Fruit fly (Drosophila melanogaster) whole organism, embryonic: ENCODE results near the gene NdufV3.

Source experiments
- ATbp ChIP-seq: fragments of 200-800 bp; sonication (Bioruptor generic); optimal IDR thresholded peaks from 2 replicates; lab custom pipeline; 2017; ENCODE audit warnings: missing biosample characterization, mild to moderate bottlenecking, missing genetic modification characterization, missing genetic modification reagents
- Atf-2 ChIP-seq: fragments of 200-800 bp; sonication (Bioruptor generic); optimal IDR thresholded peaks from 2 replicates; lab custom pipeline; 2016; ENCODE audit warnings: missing biosample characterization, missing genetic modification characterization
- BEAF-32 ChIP-seq: fragments of 200-800 bp; sonication (Bioruptor generic); optimal IDR thresholded peaks from 3 replicates; lab custom pipeline; 2017; ENCODE audit warnings: missing biosample characterization, missing genetic modification characterization, mild to moderate bottlenecking, moderate library complexity, missing genetic modification reagents
- CG10321 ChIP-seq: fragments of 200-800 bp; sonication (Bioruptor generic); IDR thresholded peaks from 2 replicates; pipeline ENCODE4 v1.3.6; 2022; ENCODE audit warnings: missing biosample characterization, missing genetic modification characterization
- CG10366 ChIP-seq: fragments of 200-800 bp; sonication (Bioruptor generic); IDR thresholded peaks from 2 replicates; pipeline ENCODE4 v1.3.6; 2022; ENCODE audit warnings: missing biosample characterization, missing genetic modification characterization
- CG11723 ChIP-seq: fragments of 200-800 bp; sonication (Bioruptor generic); optimal IDR thresholded peaks from 2 replicates; lab custom pipeline; 2017; ENCODE audit warnings: missing biosample characterization, mild to moderate bottlenecking, missing genetic modification characterization
- CG14050 ChIP-seq: fragments of 200-800 bp; sonication (Bioruptor generic); IDR thresholded peaks from 3 replicates; pipeline ENCODE4 v1.3.6; 2022; ENCODE audit warnings: missing biosample characterization, missing genetic modification characterization
- CG14860 ChIP-seq: fragments of 200-800 bp; sonication (Bioruptor generic); IDR thresholded peaks from 3 replicates; pipeline ENCODE4 v1.3.6; 2022; ENCODE audit warnings: missing biosample characterization, missing genetic modification characterization; ENCODE audit not compliant: partially characterized antibody
- CG14965 ChIP-seq: fragments of 200-800 bp; sonication (Bioruptor generic); optimal IDR thresholded peaks from 2 replicates; lab custom pipeline; 2016; ENCODE audit warnings: missing biosample characterization, missing genetic modification characterization, borderline replicate concordance
- CG15601 ChIP-seq: fragments of 200-800 bp; sonication (Bioruptor generic); optimal IDR thresholded peaks from 3 replicates; lab custom pipeline; 2019; ENCODE audit warnings: missing biosample characterization, mild to moderate bottlenecking, missing genetic modification characterization, moderate library complexity
- CG16813 ChIP-seq: fragments of 200-800 bp; sonication (Bioruptor generic); IDR thresholded peaks from 3 replicates; pipeline ENCODE4 v1.3.6; 2022; ENCODE audit warnings: missing biosample characterization, missing genetic modification characterization; ENCODE audit not compliant: partially characterized antibody
- CG17802 ChIP-seq: fragments of 200-800 bp; sonication (Bioruptor generic); optimal IDR thresholded peaks from 2 replicates; lab custom pipeline; 2018; ENCODE audit warnings: missing biosample characterization, mild to moderate bottlenecking, missing genetic modification characterization, moderate library complexity
- CG2202 ChIP-seq: fragments of 200-800 bp; sonication (Bioruptor generic); optimal IDR thresholded peaks from 2 replicates; lab custom pipeline; 2018; ENCODE audit warnings: missing biosample characterization, mild to moderate bottlenecking, missing genetic modification characterization
- CG33557 ChIP-seq: fragments of 200-800 bp; sonication (Bioruptor generic); optimal IDR thresholded peaks from 2 replicates; lab custom pipeline; 2019; ENCODE audit warnings: missing biosample characterization, mild to moderate bottlenecking, missing genetic modification characterization, moderate library complexity
- CG4328 ChIP-seq: fragments of 200-800 bp; sonication (Bioruptor generic); optimal IDR thresholded peaks from 3 replicates; lab custom pipeline; 2017; ENCODE audit warnings: missing biosample characterization, missing genetic modification reagents, missing genetic modification characterization
- CG5180 ChIP-seq: fragments of 200-800 bp; sonication (Bioruptor generic); optimal IDR thresholded peaks from 3 replicates; lab custom pipeline; 2017; ENCODE audit warnings: missing biosample characterization, missing genetic modification characterization, mild to moderate bottlenecking, moderate library complexity, missing genetic modification reagents
- CG5245 ChIP-seq: fragments of 200-800 bp; sonication (Bioruptor generic); optimal IDR thresholded peaks from 3 replicates; lab custom pipeline; 2016; ENCODE audit warnings: missing biosample characterization, missing genetic modification characterization
- CG6175 ChIP-seq: fragments of 200-800 bp; sonication (Bioruptor generic); IDR thresholded peaks from 3 replicates; pipeline ENCODE4 v1.3.6; 2022; ENCODE audit warnings: missing biosample characterization, missing genetic modification characterization
- CG6791 ChIP-seq: fragments of 200-800 bp; sonication (Bioruptor generic); IDR thresholded peaks from 3 replicates; pipeline ENCODE4 v1.3.6; 2022; ENCODE audit warnings: missing biosample characterization, missing genetic modification characterization; ENCODE audit not compliant: partially characterized antibody
- CG9932 ChIP-seq: fragments of 200-800 bp; sonication (Bioruptor generic); IDR thresholded peaks from 2 replicates; pipeline ENCODE4 v1.3.6; 2022; ENCODE audit warnings: missing biosample characterization, missing genetic modification characterization
- Dfd ChIP-seq, 2 experiments: fragments of >200 bp; optimal IDR thresholded peaks; 2 replicates each; lab custom pipeline; 2017; ENCODE audit warnings: missing biosample characterization in 2 of 2, missing genetic modification characterization in 2 of 2
- Elba2 ChIP-seq: fragments of 200-800 bp; sonication (Bioruptor generic); optimal IDR thresholded peaks from 3 replicates; lab custom pipeline; 2016; ENCODE audit warnings: missing biosample characterization, missing genetic modification characterization
- Fer1 ChIP-seq: fragments of 200-800 bp; sonication (Bioruptor generic); optimal IDR thresholded peaks from 2 replicates; lab custom pipeline; 2017; ENCODE audit warnings: missing biosample characterization, mild to moderate bottlenecking, missing genetic modification characterization
- Gug ChIP-seq: fragments of 200-800 bp; sonication (Bioruptor generic); IDR thresholded peaks from 4 replicates; pipeline ENCODE4 v1.3.6; 2022; ENCODE audit warnings: missing biosample characterization, missing genetic modification characterization
- H15 ChIP-seq: fragments of 200-800 bp; sonication (Bioruptor generic); IDR thresholded peaks from 3 replicates; pipeline ENCODE4 v1.3.6; 2022; ENCODE audit warnings: missing biosample characterization, missing genetic modification characterization
- H2.0 ChIP-seq: fragments of 200-800 bp; sonication (Bioruptor generic); IDR thresholded peaks from 2 replicates; pipeline ENCODE4 v1.3.6; 2022; ENCODE audit warnings: missing biosample characterization, missing genetic modification characterization
- Jarid2 ChIP-seq: fragments of 200-800 bp; sonication (Bioruptor generic); optimal IDR thresholded peaks from 3 replicates; lab custom pipeline; 2017; ENCODE audit warnings: mild to moderate bottlenecking, missing biosample characterization, missing genetic modification reagents, missing genetic modification characterization
- Side ChIP-seq: fragments of 200-800 bp; sonication (Bioruptor generic); optimal IDR thresholded peaks from 2 replicates; lab custom pipeline; 2016; ENCODE audit warnings: missing biosample characterization, missing genetic modification characterization
- Sry-β ChIP-seq: fragments of 200-800 bp; sonication (Bioruptor generic); optimal IDR thresholded peaks from 2 replicates; lab custom pipeline; 2018; ENCODE audit warnings: missing biosample characterization, mild to moderate bottlenecking, missing genetic modification characterization, moderate library complexity
- Taf1 ChIP-seq: fragments of 200-800 bp; sonication (Bioruptor generic); IDR thresholded peaks from 2 replicates; pipeline ENCODE4 v1.3.6; 2022; ENCODE audit warnings: missing biosample characterization, missing genetic modification characterization
- caup ChIP-seq: fragments of 200-800 bp; sonication (Bioruptor generic); optimal IDR thresholded peaks from 3 replicates; lab custom pipeline; 2017; ENCODE audit warnings: missing biosample characterization, mild to moderate bottlenecking, missing genetic modification characterization, moderate library complexity; ENCODE audit not compliant: severe bottlenecking
- crp ChIP-seq, 2 experiments: fragments of 200-800 bp; sonication (Bioruptor generic); optimal IDR thresholded peaks; 2 replicates in 1 of 2; 3 replicates in 1 of 2; lab custom pipeline; 2017; ENCODE audit warnings: missing biosample characterization in 2 of 2, missing genetic modification characterization in 2 of 2, mild to moderate bottlenecking in 1 of 2, moderate library complexity in 1 of 2
- grn ChIP-seq: fragments of 200-800 bp; sonication (Bioruptor generic); optimal IDR thresholded peaks from 3 replicates; lab custom pipeline; 2017; ENCODE audit warnings: missing biosample characterization, missing genetic modification characterization
- hb ChIP-seq: fragments of 200-800 bp; sonication (Bioruptor generic); IDR thresholded peaks from 3 replicates; pipeline ENCODE4 v1.3.6; 2022; ENCODE audit warnings: missing biosample characterization, missing genetic modification characterization; ENCODE audit not compliant: partially characterized antibody
- inv ChIP-seq: fragments of 200-800 bp; sonication (Bioruptor generic); IDR thresholded peaks from 2 replicates; pipeline ENCODE4 v1.3.6; 2022; ENCODE audit warnings: missing biosample characterization, missing genetic modification characterization; ENCODE audit not compliant: partially characterized antibody
- jumu ChIP-seq: fragments of 200-800 bp; sonication (Bioruptor generic); optimal IDR thresholded peaks from 3 replicates; lab custom pipeline; 2016; ENCODE audit warnings: missing biosample characterization, missing genetic modification characterization
- knrl ChIP-seq: fragments of 200-800 bp; sonication (Bioruptor generic); IDR thresholded peaks from 3 replicates; pipeline ENCODE4 v1.3.6; 2022; ENCODE audit warnings: missing biosample characterization, missing genetic modification characterization; ENCODE audit not compliant: partially characterized antibody
- lab ChIP-seq: fragments of 200-800 bp; sonication (Bioruptor generic); optimal IDR thresholded peaks from 3 replicates; lab custom pipeline; 2017; ENCODE audit warnings: missing biosample characterization, missing genetic modification characterization, mild to moderate bottlenecking, moderate library complexity, missing genetic modification reagents
- mirr ChIP-seq: fragments of 200-800 bp; sonication (Bioruptor generic); optimal IDR thresholded peaks from 3 replicates; lab custom pipeline; 2018; ENCODE audit warnings: missing biosample characterization, mild to moderate bottlenecking, missing genetic modification characterization
- nau ChIP-seq: fragments of 200-800 bp; sonication (Bioruptor generic); optimal IDR thresholded peaks from 3 replicates; lab custom pipeline; 2017; ENCODE audit warnings: missing biosample characterization, mild to moderate bottlenecking, missing genetic modification characterization, missing genetic modification reagents
- nmo ChIP-seq: fragments of 200-800 bp; sonication (Bioruptor generic); optimal IDR thresholded peaks from 2 replicates; lab custom pipeline; 2018; ENCODE audit warnings: missing biosample characterization, mild to moderate bottlenecking, missing genetic modification characterization, moderate library complexity
- odd ChIP-seq: fragments of 200-800 bp; sonication (Bioruptor generic); optimal IDR thresholded peaks from 2 replicates; lab custom pipeline; 2017; ENCODE audit warnings: missing biosample characterization, mild to moderate bottlenecking, missing genetic modification characterization
- pan ChIP-seq, 4 experiments: fragments of >200 bp in 3 of 4; fragments of 200-800 bp in 1 of 4; sonication (Bioruptor generic) in 1 of 4; optimal IDR thresholded peaks in 3 of 4; IDR thresholded peaks in 1 of 4; 2 replicates each; pipeline versions ENCODE4 v1.3.6 to Lab custom; 2017 to 2022; ENCODE audit warnings: missing biosample characterization in 2 of 4, missing genetic modification characterization in 2 of 4, mixed read lengths in 1 of 4
- repo ChIP-seq: fragments of 200-800 bp; sonication (Bioruptor generic); optimal IDR thresholded peaks from 2 replicates; lab custom pipeline; 2016; ENCODE audit warnings: missing biosample characterization, missing genetic modification characterization
- trh ChIP-seq: fragments of 200-800 bp; sonication (Bioruptor generic); optimal IDR thresholded peaks from 2 replicates; lab custom pipeline; 2016; ENCODE audit warnings: missing biosample characterization, missing genetic modification characterization
- twi ChIP-seq: fragments of 200-800 bp; optimal IDR thresholded peaks from 2 replicates; lab custom pipeline; 2019; ENCODE audit warnings: missing biosample characterization, mild to moderate bottlenecking, missing genetic modification characterization, moderate library complexity
- z ChIP-seq: fragments of 200-800 bp; sonication (Bioruptor generic); IDR thresholded peaks from 3 replicates; pipeline ENCODE4 v1.3.6; 2022; ENCODE audit warnings: missing biosample characterization, missing genetic modification characterization

NdufV3 gene

DNA sequence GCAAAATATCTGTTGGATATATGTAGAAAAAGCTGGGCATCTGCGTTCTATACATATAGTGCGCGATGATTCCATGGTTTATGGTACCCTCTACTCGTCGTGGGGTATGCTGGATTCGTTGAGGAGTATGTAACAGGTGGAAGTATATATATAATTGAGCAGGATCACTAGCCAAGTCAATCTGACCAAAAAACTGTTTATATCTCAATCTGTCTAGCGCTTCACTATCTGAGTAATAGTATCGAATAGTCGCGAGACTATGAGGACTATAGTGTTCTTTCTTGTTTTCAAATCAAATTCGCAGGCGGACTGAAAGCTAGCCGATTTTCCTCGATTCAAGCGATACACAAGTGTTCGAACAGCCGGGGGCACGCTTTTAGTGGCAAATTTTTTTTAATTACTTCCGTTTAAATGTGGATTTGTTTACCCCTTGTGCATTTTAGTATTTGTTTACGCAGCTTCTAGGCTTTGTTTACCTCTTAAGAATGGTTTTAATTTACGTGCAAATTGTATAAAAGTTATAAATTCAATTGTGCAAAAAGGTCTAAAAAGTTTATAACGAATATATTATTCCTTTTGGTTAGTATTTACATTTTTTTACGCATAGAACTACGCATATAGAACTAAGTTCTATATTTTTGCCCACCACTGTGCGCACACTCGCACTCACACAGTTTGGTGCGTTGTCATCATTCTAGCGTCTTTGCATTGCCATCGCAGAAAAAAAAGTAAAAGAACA lies 41.0 kb downstream of the NdufV3 start (continued):
- peak; percentile 19 for TF ChIP-seq trh (GFP tag; lab: Kevin White, UChicago)
- peak; percentile 61 for TF ChIP-seq Side (GFP tag; lab: Kevin White, UChicago)
- TF ChIP-seq CG5245 (GFP tag; lab: Kevin White, UChicago): peak; percentile 67
- peak; percentile 81 for TF ChIP-seq Taf1
- peak; percentile 77 for TF ChIP-seq odd
- TF ChIP-seq CG4328 (GFP tag; lab: Kevin White, UChicago): peak; percentile 48
- no peak for TF ChIP-seq CG14860 (GFP tag; lab: Robert Waterston, UW)
- no peak for TF ChIP-seq CG10321 (GFP tag; lab: Robert Waterston, UW)
- TF ChIP-seq H2.0 (GFP tag; lab: Robert Waterston, UW): peak; percentile 86
- TF ChIP-seq H15: peak; percentile 75; the same call in 2 of the 3 replicates
- TF ChIP-seq hb (GFP tag; lab: Robert Waterston, UW): no peak
- TF ChIP-seq repo (GFP tag; lab: Kevin White, UChicago): peak; percentile 29
- no peak for TF ChIP-seq inv
- peak; percentile 70 for TF ChIP-seq CG5180
- TF ChIP-seq Dfd (GFP tag; optimal IDR thresholded peaks at IDR 0.05; lab: Kevin White, UChicago): no peak
- peak; percentile 84 for TF ChIP-seq CG10366 (GFP tag; lab: Robert Waterston, UW)
- TF ChIP-seq Elba2: no peak
- peak; percentile 69 for TF ChIP-seq Fer1
- peak; percentile 84 for TF ChIP-seq jumu
- peak; percentile 55 for TF ChIP-seq CG15601 (tag; lab: Kevin White, UChicago)
- no peak for TF ChIP-seq CG6791 (GFP tag; lab: Robert Waterston, UW)
- peak; percentile 88 for TF ChIP-seq lab
- TF ChIP-seq pan (optimal IDR thresholded peaks at IDR 0.05; lab: Kevin White, UChicago): peak in 1 of 2 experiments; percentile 10
- TF ChIP-seq pan (GFP tag; optimal IDR thresholded peaks at IDR 0.05 in 1 of 2, IDR thresholded peaks at IDR 0.05 in 1 of 2): peak in 1 of 2 experiments; percentile 86
- peak; percentile 47 for TF ChIP-seq CG17802 (tag; lab: Kevin White, UChicago)
- TF ChIP-seq Gug (GFP tag; lab: Robert Waterston, UW): peak; percentile 79
- no peak for TF ChIP-seq BEAF-32 (GFP tag; lab: Kevin White, UChicago)
- no peak for TF ChIP-seq Sry-β (GFP tag; lab: Kevin White, UChicago)
- no peak for TF ChIP-seq z (GFP tag; lab: Robert Waterston, UW)
- TF ChIP-seq caup (GFP tag; lab: Kevin White, UChicago): peak; percentile 77
- peak; percentile 34 for TF ChIP-seq nau (GFP tag; lab: Kevin White, UChicago)
- no peak for TF ChIP-seq CG2202 (tag; lab: Kevin White, UChicago)
- peak; percentile 24 for TF ChIP-seq Jarid2 (GFP tag; lab: Kevin White, UChicago)
- peak; percentile 2 for TF ChIP-seq CG14965 (GFP tag; lab: Kevin White, UChicago)
- TF ChIP-seq twi (tag; lab: Kevin White, UChicago): peak; percentile 42
- no peak for TF ChIP-seq CG16813 (GFP tag; lab: Robert Waterston, UW)
- peak; percentile 54 for TF ChIP-seq ATbp (GFP tag; lab: Kevin White, UChicago)
- peak; percentile 82 for TF ChIP-seq CG6175
- peak; percentile 18 for TF ChIP-seq mirr (GFP tag; lab: Kevin White, UChicago)
- TF ChIP-seq nmo (GFP tag; lab: Kevin White, UChicago): peak; percentile 83
- TF ChIP-seq CG14050 (GFP tag; lab: Robert Waterston, UW): peak; percentile 75
- TF ChIP-seq crp (GFP tag; optimal IDR thresholded peaks at IDR 0.05; lab: Kevin White, UChicago): peak in 1 of 2 experiments; percentile 27
- no peak for TF ChIP-seq grn (GFP tag; lab: Kevin White, UChicago)
- TF ChIP-seq Atf-2: peak; percentile 37
- TF ChIP-seq CG11723: peak; percentile 63
- TF ChIP-seq CG33557: peak; percentile 32
- peak; percentile 91 for TF ChIP-seq CG9932 (GFP tag; lab: Robert Waterston, UW)
- no peak for TF ChIP-seq knrl (GFP tag; lab: Robert Waterston, UW)
